Fruit fly (Drosophila melanogaster) whole organism, pupa: ENCODE data around the gene CG17105.

Experiments
- CG12605 ChIP-seq: fragments of 200-800 bp; sonication (Bioruptor generic); IDR thresholded peaks from 2 replicates; pipeline ENCODE4 v1.3.6; 2022; ENCODE audit warnings: missing biosample characterization, missing genetic modification characterization
- CG13204 ChIP-seq: fragments of 200-800 bp; sonication (Bioruptor generic); optimal IDR thresholded peaks from 2 replicates; lab custom pipeline; 2018; ENCODE audit warnings: missing biosample characterization, mild to moderate bottlenecking, missing genetic modification characterization, moderate library complexity
- CG14655 ChIP-seq: fragments of 200-800 bp; sonication (Bioruptor generic); optimal IDR thresholded peaks from 3 replicates; lab custom pipeline; 2017; ENCODE audit warnings: mild to moderate bottlenecking, missing biosample characterization, missing genetic modification reagents, missing genetic modification characterization
- CG34367 ChIP-seq: fragments of 200-800 bp; sonication (Bioruptor generic); optimal IDR thresholded peaks from 2 replicates; lab custom pipeline; 2018; ENCODE audit warnings: missing biosample characterization, mild to moderate bottlenecking, missing genetic modification characterization
- CG4496 ChIP-seq: fragments of 200-800 bp; sonication (Bioruptor generic); IDR thresholded peaks from 3 replicates; pipeline ENCODE4 v1.3.6; 2022; ENCODE audit warnings: missing biosample characterization, missing genetic modification characterization
- CG8159 ChIP-seq: fragments of 200-800 bp; sonication (Bioruptor generic); optimal IDR thresholded peaks from 3 replicates; lab custom pipeline; 2018; ENCODE audit warnings: missing biosample characterization, mild to moderate bottlenecking, missing genetic modification characterization, moderate library complexity
- CG8301 ChIP-seq: fragments of 200-800 bp; sonication (Bioruptor generic); optimal IDR thresholded peaks from 2 replicates; lab custom pipeline; 2018; ENCODE audit warnings: missing biosample characterization, mild to moderate bottlenecking, missing genetic modification characterization
- CG9948 ChIP-seq: fragments of 200-800 bp; sonication (Bioruptor generic); optimal IDR thresholded peaks from 2 replicates; lab custom pipeline; 2018; ENCODE audit warnings: missing biosample characterization, mild to moderate bottlenecking, missing genetic modification characterization, moderate library complexity
- D1 ChIP-seq: fragments of 200-800 bp; sonication (Bioruptor generic); optimal IDR thresholded peaks from 2 replicates; lab custom pipeline; 2018; ENCODE audit warnings: missing biosample characterization, mild to moderate bottlenecking, missing genetic modification characterization, moderate library complexity
- Ets98B ChIP-seq: fragments of 200-800 bp; sonication (Bioruptor generic); IDR thresholded peaks from 2 replicates; pipeline ENCODE4 v1.3.6; 2022; ENCODE audit warnings: missing biosample characterization, missing genetic modification characterization
- Pif1B ChIP-seq: fragments of 200-800 bp; sonication (Bioruptor generic); optimal IDR thresholded peaks from 3 replicates; lab custom pipeline; 2016; ENCODE audit warnings: missing biosample characterization, missing genetic modification characterization
- Snoo ChIP-seq: fragments of 200-800 bp; sonication (Bioruptor generic); optimal IDR thresholded peaks from 3 replicates; lab custom pipeline; 2017; ENCODE audit warnings: missing biosample characterization, mild to moderate bottlenecking, missing genetic modification characterization, inconsistent platforms
- gl ChIP-seq: fragments of 200-800 bp; sonication (Bioruptor generic); optimal IDR thresholded peaks from 2 replicates; lab custom pipeline; 2018; ENCODE audit warnings: missing biosample characterization, mild to moderate bottlenecking, missing genetic modification characterization
- rn ChIP-seq: fragments of 200-800 bp; sonication (Bioruptor generic); IDR thresholded peaks from 2 replicates; pipeline ENCODE4 v1.3.6; 2022; ENCODE audit warnings: missing biosample characterization, missing genetic modification characterization

dm6 chr2L:10677715-10678088 lies 3.1 kb upstream of the CG17105 start:
- TF ChIP-seq Ets98B (GFP tag; lab: Robert Waterston, UW): no peak
- no peak for TF ChIP-seq CG14655 (GFP tag; lab: Kevin White, UChicago)
- TF ChIP-seq Pif1B (GFP tag; lab: Kevin White, UChicago): no peak
- TF ChIP-seq CG13204 (GFP tag; lab: Kevin White, UChicago): no peak
- TF ChIP-seq CG8159 (tag; lab: Kevin White, UChicago): no peak
- no peak for TF ChIP-seq CG4496 (GFP tag; lab: Robert Waterston, UW)
- no peak for TF ChIP-seq CG12605
- TF ChIP-seq D1 (tag; lab: Kevin White, UChicago): no peak
- TF ChIP-seq CG8301 (tag; lab: Kevin White, UChicago): no peak
- no peak for TF ChIP-seq Snoo (tag; lab: Kevin White, UChicago)
- no peak for TF ChIP-seq rn (GFP tag; lab: Robert Waterston, UW)
- no peak for TF ChIP-seq CG9948
- TF ChIP-seq gl (tag; lab: Kevin White, UChicago): no peak
- no peak for TF ChIP-seq CG34367 (tag; lab: Kevin White, UChicago)
